Fruit fly (Drosophila melanogaster) whole organism, wandering third instar larva: ENCODE measurements around the gene CG18231.

Source experiments
- Sp1 ChIP-seq: fragments of 200-800 bp; sonication (Bioruptor generic); optimal IDR thresholded peaks from 3 replicates; lab custom pipeline; 2019; ENCODE audit warnings: missing biosample characterization, mild to moderate bottlenecking, missing genetic modification characterization, moderate library complexity
- h ChIP-seq: fragments of 200-800 bp; sonication (Bioruptor generic); optimal IDR thresholded peaks from 3 replicates; lab custom pipeline; 2016; ENCODE audit warnings: missing biosample characterization, mild to moderate bottlenecking, missing genetic modification characterization
- psq ChIP-seq: fragments of 200-800 bp; sonication (Bioruptor generic); optimal IDR thresholded peaks from 3 replicates; lab custom pipeline; 2017; ENCODE audit warnings: missing biosample characterization, mild to moderate bottlenecking, missing genetic modification characterization, moderate library complexity
- usp ChIP-seq: fragments of >200 bp; optimal IDR thresholded peaks from 2 replicates; lab custom pipeline; 2017; ENCODE audit warnings: missing biosample characterization, missing genetic modification characterization

- TF ChIP-seq usp (GFP tag; lab: Kevin White, UChicago) (no peak), h (GFP tag; lab: Kevin White, UChicago) (no peak), psq (GFP tag; lab: Kevin White, UChicago) (no peak), Sp1 (GFP tag; lab: Kevin White, UChicago) (no peak)
Observed at dm6 chr3L:18636782-18637181, 29.5 kb downstream of the CG18231 start.
